Worm (Caenorhabditis elegans): Measurements from ENCODE around the gene dct-14.
"Not testable (repeated sequence)": the region's sequence is repeated elsewhere in the genome, so short reads cannot be mapped to it uniquely, and the experiment has no call there.

Gene dct-14

DNA sequence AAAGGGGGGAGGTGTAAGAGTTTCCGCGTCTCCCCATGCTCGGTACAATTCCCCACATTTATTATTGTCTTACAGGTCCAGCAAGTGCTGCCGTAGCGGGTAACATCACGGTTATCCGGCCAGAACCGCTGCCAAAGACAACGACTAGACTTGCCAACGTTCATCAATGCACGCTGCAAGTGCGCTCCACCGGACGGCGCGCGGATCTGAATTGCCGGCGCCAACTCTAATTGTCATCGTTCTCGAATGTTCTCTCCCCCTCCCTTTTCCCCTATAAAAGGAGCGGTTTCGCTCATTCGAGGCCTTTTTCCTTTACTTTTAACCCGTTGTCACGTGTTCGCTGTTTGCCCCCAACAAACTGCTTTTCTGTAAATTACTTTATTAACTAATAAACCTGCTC is 13.4 kb upstream of the dct-14 start, which contains the start of gene Y38H6C.8:
Y38H6C.8 (plus strand) TSS at position 301 of the 400 bp plus-strand sequence.
- not testable (repeated sequence) for TF ChIP-seq him-1, dao-5, W03F9.2 (tag; optimal IDR thresholded peaks at IDR 0.05)

DNA sequence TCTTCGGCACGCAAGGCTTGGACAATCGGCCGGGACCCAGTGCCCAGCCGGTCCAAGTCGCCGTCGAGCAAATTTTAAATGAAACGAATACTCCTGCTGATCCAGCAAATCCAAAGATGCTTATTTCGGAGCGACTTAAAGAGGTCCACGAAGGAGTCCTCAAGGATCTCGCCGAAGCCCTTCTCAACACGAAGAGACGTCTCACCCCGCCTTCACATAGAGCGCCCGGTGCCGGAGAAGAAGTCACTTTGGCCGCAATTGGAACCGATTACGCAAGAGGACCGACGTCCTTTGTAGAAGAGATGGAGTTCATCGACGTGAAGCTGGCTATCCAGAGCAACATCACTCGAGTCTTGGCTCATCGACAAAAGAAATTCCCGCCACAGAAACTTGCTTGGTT is 9.1 kb upstream of the dct-14 start:
- no peak for TF ChIP-seq W03F9.2 (tag; optimal IDR thresholded peaks at IDR 0.05)
- no peak for TF ChIP-seq him-1 (tag; optimal IDR thresholded peaks at IDR 0.05)
- TF ChIP-seq dao-5 (tag; optimal IDR thresholded peaks at IDR 0.05) = no peak

DNA sequence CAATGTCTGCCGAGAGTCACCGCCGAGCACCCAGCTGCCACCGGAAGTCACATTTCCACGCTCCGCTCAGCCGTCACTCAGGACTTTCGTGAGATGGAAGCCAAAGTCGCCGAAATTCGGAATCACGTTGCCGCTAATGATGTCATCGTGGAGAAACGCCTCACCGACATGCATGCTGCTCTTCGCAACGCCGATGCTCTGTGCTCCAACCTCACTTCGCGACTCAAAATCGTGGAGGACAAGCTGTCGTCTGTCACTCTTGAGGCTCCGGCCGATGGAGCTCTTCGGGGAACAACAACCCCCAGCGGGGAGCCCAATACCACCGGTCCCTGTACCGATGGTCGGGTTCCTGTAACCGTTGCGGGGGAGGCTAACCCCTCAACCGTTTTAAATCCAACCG is 6.2 kb upstream of the dct-14 start:
- TF ChIP-seq dao-5 (tag; optimal IDR thresholded peaks at IDR 0.05) (no peak), W03F9.2 (tag; optimal IDR thresholded peaks at IDR 0.05) (no peak), him-1 (tag; optimal IDR thresholded peaks at IDR 0.05) (no peak)

ce11 chrV:20504997-20505396 is 4.7 kb upstream of the dct-14 start, which contains the start of gene Y38H6C.4:
TSS of gene Y38H6C.4 (minus strand) at chrV:20505097.
- TF ChIP-seq W03F9.2 (tag; optimal IDR thresholded peaks at IDR 0.05) (no peak), dao-5 (tag; optimal IDR thresholded peaks at IDR 0.05) (no peak), him-1 (tag; optimal IDR thresholded peaks at IDR 0.05) (no peak)

DNA sequence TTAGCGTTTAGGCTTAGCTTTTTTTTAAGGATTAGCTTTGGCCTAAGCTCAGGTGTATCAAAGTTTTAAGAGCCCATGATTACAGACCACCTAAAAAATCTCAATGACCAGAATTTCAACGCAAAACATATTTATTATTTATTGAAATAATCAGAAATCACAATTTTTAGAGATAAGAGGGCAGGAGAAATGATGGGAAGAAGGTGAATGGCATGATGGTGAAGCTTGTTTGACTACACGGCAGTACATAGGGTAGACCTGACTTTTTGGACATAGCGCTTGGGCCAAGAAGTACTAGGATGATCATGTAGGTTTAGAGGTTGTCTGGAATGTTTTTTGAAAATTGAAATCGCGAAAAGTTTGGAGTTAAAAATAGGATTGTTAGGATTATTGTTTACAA is 663 bp downstream of the dct-14 start:
- TF ChIP-seq dao-5 (tag; optimal IDR thresholded peaks at IDR 0.05) (no peak), W03F9.2 (tag; optimal IDR thresholded peaks at IDR 0.05) (no peak), him-1 (tag; optimal IDR thresholded peaks at IDR 0.05) (no peak)

ce11 chrV:20498980-20499379 is 1.3 kb downstream of the dct-14 start, which contains the start of gene dct-16:
TSS of gene dct-16 (minus strand) at chrV:20499057.
- TF ChIP-seq W03F9.2 (tag; optimal IDR thresholded peaks at IDR 0.05) (no peak), him-1 (tag; optimal IDR thresholded peaks at IDR 0.05) (no peak)

ce11 chrV:20497537-20497936 is 2.8 kb downstream of the dct-14 start:
- TF ChIP-seq dao-5 (tag; optimal IDR thresholded peaks at IDR 0.05) (no peak), him-1 (tag; optimal IDR thresholded peaks at IDR 0.05) (no peak), W03F9.2 (tag; optimal IDR thresholded peaks at IDR 0.05) (no peak)

- TF ChIP-seq dao-5 (tag; optimal IDR thresholded peaks at IDR 0.05) (no peak), him-1 (tag; optimal IDR thresholded peaks at IDR 0.05) (no peak), W03F9.2 (tag; optimal IDR thresholded peaks at IDR 0.05) (no peak)
These were observed 6.8 kb downstream of the dct-14 start, which contains the start of gene B0250.5 for ce11 chrV:20493271-20494231. TSS of gene B0250.5 (plus strand) at chrV:20493924.

- TF ChIP-seq him-1 (tag; optimal IDR thresholded peaks at IDR 0.05) (no peak), W03F9.2 (tag; optimal IDR thresholded peaks at IDR 0.05) (no peak), dao-5 (tag; optimal IDR thresholded peaks at IDR 0.05) (no peak)
These were observed 7.9 kb downstream of the dct-14 start, which contains the start of gene srbc-79 for ce11 chrV:20492385-20492784. TSS of gene srbc-79 (minus strand) at chrV:20492485.

DNA sequence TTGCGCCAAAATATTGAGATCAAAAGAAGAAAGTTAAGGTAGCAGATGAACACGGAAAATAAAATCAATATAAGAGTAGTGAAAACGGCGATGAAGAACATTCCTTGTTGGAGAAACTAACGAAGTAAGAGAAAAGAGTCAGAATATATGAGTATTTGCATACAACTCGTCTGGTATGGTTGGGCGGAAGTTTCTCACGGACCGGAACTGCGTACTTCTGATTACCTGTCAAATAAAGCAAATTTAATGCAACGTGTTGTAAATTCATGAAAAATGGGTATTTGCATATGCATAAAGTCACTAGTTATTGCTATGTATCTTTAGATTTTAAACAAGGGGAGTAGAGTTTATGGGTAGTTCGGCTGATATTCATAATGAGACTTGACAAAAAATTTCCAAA is 11.2 kb downstream of the dct-14 start, which contains the start of gene srbc-78:
srbc-78 (minus strand) TSS at position 101 of the 400 bp plus-strand sequence.
- TF ChIP-seq him-1 (tag; optimal IDR thresholded peaks at IDR 0.05) = no peak
- TF ChIP-seq dao-5 (tag; optimal IDR thresholded peaks at IDR 0.05) = no peak
- no peak for TF ChIP-seq W03F9.2 (tag; optimal IDR thresholded peaks at IDR 0.05)

DNA sequence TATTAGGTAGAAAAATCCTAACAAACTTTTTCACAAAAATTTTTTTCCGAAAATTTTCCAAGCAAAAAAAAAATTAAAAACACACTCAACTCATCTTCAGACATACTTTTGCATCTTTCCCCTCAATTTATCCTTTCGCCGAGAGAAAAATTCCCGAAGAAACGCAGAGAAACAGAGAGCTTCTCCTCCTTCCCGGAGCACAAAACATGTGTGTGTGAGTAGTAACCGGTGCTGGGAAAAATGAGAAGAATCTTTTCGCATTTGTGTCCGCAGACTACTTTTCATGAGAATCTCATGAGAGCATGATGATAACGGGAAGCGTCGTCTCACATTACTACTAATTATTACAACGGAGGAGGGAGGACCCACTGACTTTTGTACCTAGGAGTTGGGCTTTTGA is 13.8 kb downstream of the dct-14 start:
- no peak for TF ChIP-seq him-1 (tag; optimal IDR thresholded peaks at IDR 0.05)
- no peak for TF ChIP-seq W03F9.2 (tag; optimal IDR thresholded peaks at IDR 0.05)
- TF ChIP-seq dao-5 (tag; optimal IDR thresholded peaks at IDR 0.05) = no peak

DNA sequence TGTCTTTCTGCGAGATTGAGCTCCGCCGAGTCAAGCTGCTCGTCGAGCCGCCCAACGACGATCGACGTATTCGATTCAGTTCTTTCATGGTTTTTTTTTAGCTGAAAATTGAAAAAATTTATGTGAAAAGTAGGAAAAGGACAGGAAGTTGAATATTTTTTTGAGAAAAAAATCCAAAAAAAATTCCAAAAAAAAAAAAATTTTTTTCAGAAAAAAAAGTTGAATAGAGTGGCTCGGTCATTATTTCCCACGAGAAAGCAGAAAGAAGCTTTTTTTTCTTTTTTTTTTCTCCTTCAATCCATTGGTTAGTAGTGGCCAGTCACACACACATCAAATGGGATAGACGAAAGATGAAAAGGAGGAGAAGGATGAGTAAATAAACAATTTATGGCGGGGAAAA is 15.0 kb downstream of the dct-14 start, which contains the start of gene dhcr-7:
dhcr-7 (minus strand) TSS at position 101 of the 400 bp plus-strand sequence.
- TF ChIP-seq W03F9.2 (tag; optimal IDR thresholded peaks at IDR 0.05) (no peak), dao-5 (tag; optimal IDR thresholded peaks at IDR 0.05) (no peak), him-1 (tag; optimal IDR thresholded peaks at IDR 0.05) (no peak)

DNA sequence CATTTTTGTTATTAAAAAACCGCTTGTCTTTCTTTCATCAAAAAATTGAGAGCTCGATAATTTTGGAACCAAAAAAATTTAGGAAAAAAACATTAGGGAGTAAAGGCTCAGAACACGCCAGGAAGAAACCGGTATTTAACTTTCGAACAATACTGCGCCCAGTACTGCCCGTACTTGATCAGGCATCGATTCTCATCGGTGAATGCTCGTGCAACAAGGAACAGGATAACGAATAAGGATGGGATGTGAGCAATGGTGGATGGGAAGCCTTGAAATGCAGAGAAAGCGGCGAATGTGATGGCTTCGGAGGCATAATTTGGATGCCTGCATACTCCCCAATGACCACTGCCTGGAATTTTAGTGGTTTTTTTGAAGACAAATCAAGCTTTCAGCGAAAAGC is 19.5 kb downstream of the dct-14 start:
- TF ChIP-seq dao-5 (tag; optimal IDR thresholded peaks at IDR 0.05) (no peak), W03F9.2 (tag; optimal IDR thresholded peaks at IDR 0.05) (no peak), him-1 (tag; optimal IDR thresholded peaks at IDR 0.05) (no peak)

All from whole organism, L4/young adult.